Worm (Caenorhabditis elegans): ENCODE measurements around the gene C35D10.8.

DNA sequence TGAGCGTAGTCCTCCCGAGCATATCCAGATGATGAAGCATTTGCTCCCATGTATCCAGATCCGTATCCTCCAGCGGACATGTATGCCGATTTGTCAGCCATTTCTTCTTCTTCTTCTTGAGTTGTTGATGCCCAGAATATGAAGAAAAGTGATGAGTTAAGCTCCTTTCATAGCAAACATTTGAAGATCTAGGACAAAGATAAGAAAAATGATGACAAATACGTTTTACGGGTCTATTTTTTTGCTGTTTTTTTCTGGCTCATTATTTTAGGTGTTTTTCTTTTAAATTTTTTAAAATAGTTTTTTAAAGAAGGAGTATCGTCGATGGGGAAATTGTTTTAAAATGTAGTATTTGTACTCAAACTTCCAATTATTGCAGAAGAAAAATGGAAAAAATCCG, 24.8 kb upstream of the C35D10.8 start, which contains the start of gene nspd-9:
- TF ChIP-seq ces-1 (GFP tag; optimal IDR thresholded peaks at IDR 0.05): no peak
- TF ChIP-seq nhr-76 (tag; optimal IDR thresholded peaks at IDR 0.05): no peak
- no peak for TF ChIP-seq elt-3 (tag; optimal IDR thresholded peaks at IDR 0.05)

All from whole organism, mixed stage, embryonic.